Worm (Caenorhabditis elegans) whole organism, L3 larva: ENCODE data around the gene T28C6.5.

Source experiments
- R02D3.7 ChIP-seq: fragments of 150-350 bp; optimal IDR thresholded peaks from 2 replicates; lab custom pipeline; 2014; ENCODE audit warnings: missing biosample characterization, missing genetic modification characterization
- ZK546.5 ChIP-seq: sonication (generic microtip); optimal IDR thresholded peaks from 2 replicates; lab custom pipeline; 2017; ENCODE audit warnings: missing biosample characterization, missing genetic modification characterization
- aly-2 ChIP-seq: fragments of 150-350 bp; optimal IDR thresholded peaks from 2 replicates; lab custom pipeline; 2014; ENCODE audit warnings: missing biosample characterization, missing genetic modification characterization
- ama-1 ChIP-seq: fragments of 150-350 bp; optimal IDR thresholded peaks from 2 replicates; lab custom pipeline; 2018
- ceh-16 ChIP-seq: sonication (generic microtip); optimal IDR thresholded peaks from 2 replicates; lab custom pipeline; 2017; ENCODE audit warnings: missing biosample characterization, missing genetic modification characterization
- ceh-28 ChIP-seq: fragments of 150-350 bp; optimal IDR thresholded peaks from 2 replicates; lab custom pipeline; 2014; ENCODE audit warnings: missing biosample characterization, missing genetic modification reagents, missing genetic modification characterization
- ceh-82 ChIP-seq: fragments of 150-350 bp; optimal IDR thresholded peaks from 2 replicates; lab custom pipeline; 2014; ENCODE audit warnings: missing biosample characterization, missing genetic modification characterization
- ceh-9 ChIP-seq: sonication (generic microtip); optimal IDR thresholded peaks from 2 replicates; lab custom pipeline; 2018; ENCODE audit warnings: missing biosample characterization, missing genetic modification characterization
- daf-12 ChIP-seq: fragments of 150-350 bp; optimal IDR thresholded peaks from 2 replicates; lab custom pipeline; 2014; ENCODE audit warnings: missing biosample characterization, missing genetic modification reagents, missing genetic modification characterization
- egl-27 ChIP-seq: sonication (generic microtip); optimal IDR thresholded peaks from 4 replicates; lab custom pipeline; 2017; ENCODE audit warnings: missing biosample characterization, missing genetic modification reagents, missing genetic modification characterization
- egl-5 ChIP-seq: fragments of 150-350 bp; optimal IDR thresholded peaks from 2 replicates; lab custom pipeline; 2017; ENCODE audit warnings: missing biosample characterization, missing genetic modification reagents, missing genetic modification characterization, inconsistent platforms
- elt-1 ChIP-seq: fragments of 150-350 bp; optimal IDR thresholded peaks from 2 replicates; lab custom pipeline; 2014; ENCODE audit warnings: missing biosample characterization, missing genetic modification characterization
- elt-2 ChIP-seq: sonication (generic microtip); optimal IDR thresholded peaks from 2 replicates; lab custom pipeline; 2016; ENCODE audit warnings: missing genetic modification reagents, mild to moderate bottlenecking, missing genetic modification characterization, missing compliant biosample characterization
- elt-3 ChIP-seq, 3 experiments: fragments of 150-350 bp in 1 of 3; sonication (generic microtip) in 2 of 3; optimal IDR thresholded peaks; 2 replicates in 2 of 3; 4 replicates in 1 of 3; lab custom pipeline; 2014 to 2017; ENCODE audit warnings: missing biosample characterization in 3 of 3, missing genetic modification characterization in 3 of 3
- eor-1 ChIP-seq, 2 experiments: fragments of 150-350 bp; optimal IDR thresholded peaks; 2 replicates each; lab custom pipeline; 2014 to 2018; ENCODE audit warnings: missing biosample characterization in 2 of 2, missing genetic modification characterization in 2 of 2
- fkh-10 ChIP-seq: sonication (generic microtip); optimal IDR thresholded peaks from 2 replicates; lab custom pipeline; 2017; ENCODE audit warnings: missing biosample characterization, missing genetic modification reagents, missing genetic modification characterization
- fkh-2 ChIP-seq: fragments of 150-350 bp; optimal IDR thresholded peaks from 2 replicates; lab custom pipeline; 2014; ENCODE audit warnings: missing biosample characterization, missing genetic modification reagents, missing genetic modification characterization
- fos-1 ChIP-seq: fragments of 150-350 bp; optimal IDR thresholded peaks from 2 replicates; lab custom pipeline; 2014; ENCODE audit warnings: missing biosample characterization, missing genetic modification characterization
- hmg-11 ChIP-seq: sonication (generic microtip); optimal IDR thresholded peaks from 2 replicates; lab custom pipeline; 2016; ENCODE audit warnings: missing genetic modification characterization, missing compliant biosample characterization
- jun-1 ChIP-seq: fragments of 150-350 bp; optimal IDR thresholded peaks from 2 replicates; lab custom pipeline; 2014; ENCODE audit warnings: missing biosample characterization, missing genetic modification reagents, missing genetic modification characterization
- lin-15B ChIP-seq: fragments of 150-350 bp; optimal IDR thresholded peaks from 2 replicates; lab custom pipeline; 2014; ENCODE audit warnings: missing biosample characterization, missing genetic modification characterization
- lin-39 ChIP-seq: fragments of 150-350 bp; optimal IDR thresholded peaks from 2 replicates; lab custom pipeline; 2018; ENCODE audit warnings: missing biosample characterization, missing genetic modification reagents, missing genetic modification characterization
- lsy-12 ChIP-seq: sonication (generic microtip); optimal IDR thresholded peaks from 2 replicates; lab custom pipeline; 2016; ENCODE audit warnings: mild to moderate bottlenecking, missing genetic modification characterization, missing compliant biosample characterization
- mdl-1 ChIP-seq: fragments of 150-350 bp; optimal IDR thresholded peaks from 2 replicates; lab custom pipeline; 2014; ENCODE audit warnings: missing biosample characterization, missing genetic modification characterization
- mml-1 ChIP-seq: fragments of 150-350 bp; sonication (generic microtip); optimal IDR thresholded peaks from 3 replicates; lab custom pipeline; 2014; ENCODE audit warnings: missing biosample characterization, missing genetic modification characterization
- nfya-1 ChIP-seq: sonication (generic microtip); optimal IDR thresholded peaks from 2 replicates; lab custom pipeline; 2017; ENCODE audit warnings: missing genetic modification characterization, mild to moderate bottlenecking, missing compliant biosample characterization, antibody characterized with exemption, moderate library complexity; ENCODE audit not compliant: insufficient read depth
- nhr-11 ChIP-seq: fragments of 150-350 bp; optimal IDR thresholded peaks from 2 replicates; lab custom pipeline; 2014; ENCODE audit warnings: missing biosample characterization, missing genetic modification characterization
- nhr-12 ChIP-seq: fragments of 150-350 bp; optimal IDR thresholded peaks from 2 replicates; lab custom pipeline; 2014; ENCODE audit warnings: missing biosample characterization, missing genetic modification characterization
- nhr-23 ChIP-seq: fragments of 150-350 bp; optimal IDR thresholded peaks from 2 replicates; lab custom pipeline; 2014; ENCODE audit warnings: missing biosample characterization, missing genetic modification reagents, missing genetic modification characterization
- nhr-237 ChIP-seq: fragments of 150-350 bp; optimal IDR thresholded peaks from 2 replicates; lab custom pipeline; 2014; ENCODE audit warnings: missing biosample characterization, missing genetic modification characterization
- nhr-25 ChIP-seq: sonication (generic microtip); optimal IDR thresholded peaks from 2 replicates; lab custom pipeline; 2017; ENCODE audit warnings: missing biosample characterization, missing genetic modification characterization
- nhr-28 ChIP-seq: fragments of 150-350 bp; optimal IDR thresholded peaks from 2 replicates; lab custom pipeline; 2014; ENCODE audit warnings: missing biosample characterization, missing genetic modification characterization
- nhr-43 ChIP-seq: sonication (generic microtip); optimal IDR thresholded peaks from 2 replicates; lab custom pipeline; 2016; ENCODE audit warnings: mild to moderate bottlenecking, missing genetic modification characterization, missing compliant biosample characterization; ENCODE audit not compliant: poor library complexity, severe bottlenecking
- nhr-67 ChIP-seq: fragments of 150-350 bp; optimal IDR thresholded peaks from 2 replicates; lab custom pipeline; 2014; ENCODE audit warnings: missing biosample characterization, missing genetic modification characterization
- nhr-76 ChIP-seq: fragments of 150-350 bp; sonication (generic microtip); optimal IDR thresholded peaks from 5 replicates; lab custom pipeline; 2014; ENCODE audit warnings: missing biosample characterization, missing genetic modification characterization
- nhr-77 ChIP-seq: fragments of 150-350 bp; optimal IDR thresholded peaks from 2 replicates; lab custom pipeline; 2014; ENCODE audit warnings: missing biosample characterization, missing genetic modification characterization
- pha-4 ChIP-seq: fragments of 150-350 bp; optimal IDR thresholded peaks from 2 replicates; lab custom pipeline; 2014; ENCODE audit warnings: missing biosample characterization, missing genetic modification reagents, missing genetic modification characterization
- pqm-1 ChIP-seq: fragments of 150-350 bp; optimal IDR thresholded peaks from 2 replicates; lab custom pipeline; 2017; ENCODE audit warnings: missing biosample characterization, missing genetic modification characterization, inconsistent platforms
- sea-2 ChIP-seq: fragments of 150-350 bp; sonication (generic microtip); optimal IDR thresholded peaks from 4 replicates; lab custom pipeline; 2014; ENCODE audit warnings: missing biosample characterization, missing genetic modification reagents, missing genetic modification characterization
- skn-1 ChIP-seq: fragments of 150-350 bp; optimal IDR thresholded peaks from 2 replicates; lab custom pipeline; 2014; ENCODE audit warnings: missing biosample characterization, missing genetic modification characterization
- snpc-4 ChIP-seq: fragments of 150-350 bp; optimal IDR thresholded peaks from 2 replicates; lab custom pipeline; 2014; ENCODE audit warnings: missing biosample characterization, missing genetic modification characterization
- tbx-2 ChIP-seq: sonication (generic microtip); optimal IDR thresholded peaks from 2 replicates; lab custom pipeline; 2016; ENCODE audit warnings: mild to moderate bottlenecking, missing genetic modification characterization, missing compliant biosample characterization
- unc-39 ChIP-seq: sonication (generic microtip); optimal IDR thresholded peaks from 4 replicates; lab custom pipeline; 2017; ENCODE audit warnings: missing biosample characterization, missing genetic modification characterization
- unc-62 ChIP-seq: fragments of 150-350 bp; sonication (generic microtip); optimal IDR thresholded peaks from 4 replicates; lab custom pipeline; 2014; ENCODE audit warnings: missing biosample characterization, missing genetic modification reagents, missing genetic modification characterization
- zag-1 ChIP-seq: fragments of 150-350 bp; optimal IDR thresholded peaks from 2 replicates; lab custom pipeline; 2014; ENCODE audit warnings: missing biosample characterization, missing genetic modification characterization
- ztf-11 ChIP-seq: fragments of 150-350 bp; optimal IDR thresholded peaks from 2 replicates; lab custom pipeline; 2014; ENCODE audit warnings: missing biosample characterization, missing genetic modification characterization
- ztf-4 ChIP-seq: fragments of 150-350 bp; optimal IDR thresholded peaks from 2 replicates; lab custom pipeline; 2014; ENCODE audit warnings: missing biosample characterization, missing genetic modification characterization

Gene T28C6.5

ce11 chrIV:8793223-8793622, 28.0 kb upstream of the T28C6.5 start:
- TF ChIP-seq nhr-76, result no peak
- no peak for TF ChIP-seq ZK546.5
- peak; percentile 69 for TF ChIP-seq ama-1
- no peak for TF ChIP-seq fkh-2 (tag; lab: Kevin White, UChicago)
- peak; percentile 93 for TF ChIP-seq nhr-23
- peak; percentile 37 for TF ChIP-seq elt-1
- no peak for TF ChIP-seq nhr-77 (tag; lab: Kevin White, UChicago)
- TF ChIP-seq lsy-12 (tag; lab: Kevin White, UChicago), result peak; percentile 11
- no peak for TF ChIP-seq egl-5
- peak; percentile 40 for TF ChIP-seq egl-27
- TF ChIP-seq lin-39 (tag; lab: Kevin White, UChicago), result no peak
- TF ChIP-seq R02D3.7 (tag; lab: Kevin White, UChicago), result no peak
- TF ChIP-seq daf-12 (tag; lab: Kevin White, UChicago), result peak; percentile 52
- peak; percentile 24 for TF ChIP-seq pqm-1 (tag; lab: Kevin White, UChicago)
- no peak for TF ChIP-seq ceh-82 (tag; lab: Kevin White, UChicago)
- no peak for TF ChIP-seq aly-2
- TF ChIP-seq fkh-10 (GFP tag; lab: Kevin White, UChicago), result no peak
- TF ChIP-seq tbx-2, result no peak
- no peak for TF ChIP-seq ztf-4 (tag; lab: Kevin White, UChicago)
- TF ChIP-seq zag-1 (tag; lab: Kevin White, UChicago), result no peak
- TF ChIP-seq nhr-25 (tag; lab: Kevin White, UChicago), result peak; percentile 77
- TF ChIP-seq nhr-12, result no peak
- TF ChIP-seq eor-1 (tag; optimal IDR thresholded peaks at IDR 0.05; lab: Kevin White, UChicago), result no peak
- no peak for TF ChIP-seq ceh-16 (tag; lab: Kevin White, UChicago)
- peak; percentile 3 for TF ChIP-seq ceh-28 (tag; lab: Kevin White, UChicago)
- no peak for TF ChIP-seq mdl-1 (tag; lab: Kevin White, UChicago)
- no peak for TF ChIP-seq unc-39 (tag; lab: Kevin White, UChicago)
- TF ChIP-seq sea-2 (GFP tag; lab: Kevin White, UChicago), result no peak
- peak; percentile 8 for TF ChIP-seq unc-62
- no peak for TF ChIP-seq ceh-9 (tag; lab: Kevin White, UChicago)
- TF ChIP-seq nhr-237 (tag; lab: Kevin White, UChicago), result no peak
- peak; percentile 5 for TF ChIP-seq nfya-1 (tag; lab: Kevin White, UChicago)
- no peak for TF ChIP-seq nhr-67 (tag; lab: Kevin White, UChicago)
- TF ChIP-seq hmg-11 (tag; lab: Kevin White, UChicago), result peak; percentile 8
- no peak for TF ChIP-seq pha-4 (tag; lab: Kevin White, UChicago)
- no peak for TF ChIP-seq nhr-11 (tag; lab: Kevin White, UChicago)
- no peak for TF ChIP-seq fos-1 (tag; lab: Kevin White, UChicago)
- no peak for TF ChIP-seq snpc-4 (tag; lab: Kevin White, UChicago)
- no peak for TF ChIP-seq ztf-11
- no peak for TF ChIP-seq lin-15B (tag; lab: Kevin White, UChicago)
- TF ChIP-seq elt-3 (tag; optimal IDR thresholded peaks at IDR 0.05; lab: Kevin White, UChicago), result peak; percentile 37 to 99 (median 61)
- no peak for TF ChIP-seq mml-1 (tag; lab: Kevin White, UChicago)
- TF ChIP-seq skn-1 (tag; lab: Kevin White, UChicago), result no peak
- peak; percentile 63 for TF ChIP-seq nhr-43 (tag; lab: Kevin White, UChicago)
- TF ChIP-seq jun-1 (tag; lab: Kevin White, UChicago), result peak; percentile 24
- peak; percentile 70 for TF ChIP-seq elt-2 (tag; lab: Kevin White, UChicago)
- TF ChIP-seq nhr-28, result no peak
- TF ChIP-seq, all 47 proteins: peak for 16
